Fruit fly (Drosophila melanogaster): ENCODE data around the gene CG12608.

The CG12608 gene

dm6 chrX:15353654-15354053, 9.2 kb upstream of the CG12608 start:
- TF ChIP-seq psq (optimal IDR thresholded peaks at IDR 0.05) (no peak), Myc (optimal IDR thresholded peaks at IDR 0.05) (no peak), ttk (optimal IDR thresholded peaks at IDR 0.05) (no peak), insv (optimal IDR thresholded peaks at IDR 0.05) (no peak), h (optimal IDR thresholded peaks at IDR 0.05) (no peak)

dm6 chrX:15352692-15353091, 8.3 kb upstream of the CG12608 start:
- TF ChIP-seq h (optimal IDR thresholded peaks at IDR 0.05) (no peak), insv (optimal IDR thresholded peaks at IDR 0.05) (no peak), Myc (optimal IDR thresholded peaks at IDR 0.05) (no peak), Sin3A (optimal IDR thresholded peaks at IDR 0.05) (no peak), psq (optimal IDR thresholded peaks at IDR 0.05) (no peak), ttk (optimal IDR thresholded peaks at IDR 0.05) (no peak)

dm6 chrX:15342017-15342416, 2.4 kb downstream of the CG12608 start, which contains the start of gene CG9123:
TSS of gene CG9123 (minus strand) at chrX:15342117.
- TF ChIP-seq Myc (optimal IDR thresholded peaks at IDR 0.05) (no peak), psq (optimal IDR thresholded peaks at IDR 0.05) (no peak), Sin3A (optimal IDR thresholded peaks at IDR 0.05) (no peak), h (optimal IDR thresholded peaks at IDR 0.05) (no peak), ttk (optimal IDR thresholded peaks at IDR 0.05) (no peak), insv (optimal IDR thresholded peaks at IDR 0.05) (no peak)

- no peak for TF ChIP-seq Myc (optimal IDR thresholded peaks at IDR 0.05)
- TF ChIP-seq insv (optimal IDR thresholded peaks at IDR 0.05), result no peak
Observed at dm6 chrX:15335845-15336453, 8.5 kb downstream of the CG12608 start.

- TF ChIP-seq Myc (optimal IDR thresholded peaks at IDR 0.05) (no peak), psq (optimal IDR thresholded peaks at IDR 0.05) (no peak), h (optimal IDR thresholded peaks at IDR 0.05) (no peak)
Observed at dm6 chrX:15334999-15335398, 9.4 kb downstream of the CG12608 start.

dm6 chrX:15333066-15333874, 11.2 kb downstream of the CG12608 start, which contains the start of the genes CG9114 and HDAC6:
TSS of gene CG9114 (minus strand) at chrX:15333154.
TSS of gene HDAC6 (plus strand) at chrX:15333310.
- TF ChIP-seq insv (optimal IDR thresholded peaks at IDR 0.05) (no peak), psq (optimal IDR thresholded peaks at IDR 0.05) (no peak)

dm6 chrX:15328148-15328718, 16.2 kb downstream of the CG12608 start, which contains the start of gene dah:
TSS of gene dah (plus strand) at chrX:15328342.
- TF ChIP-seq h (optimal IDR thresholded peaks at IDR 0.05) (no peak), psq (optimal IDR thresholded peaks at IDR 0.05) (no peak), ttk (optimal IDR thresholded peaks at IDR 0.05) (no peak), Sin3A (optimal IDR thresholded peaks at IDR 0.05) (no peak), insv (optimal IDR thresholded peaks at IDR 0.05) (no peak), Myc (optimal IDR thresholded peaks at IDR 0.05) (no peak)

dm6 chrX:15323302-15323880, 21.0 kb downstream of the CG12608 start:
- TF ChIP-seq h (optimal IDR thresholded peaks at IDR 0.05) (no peak), Myc (optimal IDR thresholded peaks at IDR 0.05) (no peak), Sin3A (optimal IDR thresholded peaks at IDR 0.05) (no peak), insv (optimal IDR thresholded peaks at IDR 0.05) (no peak), ttk (optimal IDR thresholded peaks at IDR 0.05) (no peak), psq (optimal IDR thresholded peaks at IDR 0.05) (no peak)

- TF ChIP-seq ttk (optimal IDR thresholded peaks at IDR 0.05) (no peak), Myc (optimal IDR thresholded peaks at IDR 0.05) (no peak), psq (optimal IDR thresholded peaks at IDR 0.05) (no peak), Sin3A (optimal IDR thresholded peaks at IDR 0.05) (no peak), h (optimal IDR thresholded peaks at IDR 0.05) (no peak), insv (optimal IDR thresholded peaks at IDR 0.05) (no peak)
Observed at dm6 chrX:15320973-15321372, 23.5 kb downstream of the CG12608 start.

dm6 chrX:15320522-15320921, 23.9 kb downstream of the CG12608 start:
- TF ChIP-seq h (optimal IDR thresholded peaks at IDR 0.05) (no peak), psq (optimal IDR thresholded peaks at IDR 0.05) (no peak), Myc (optimal IDR thresholded peaks at IDR 0.05) (no peak), insv (optimal IDR thresholded peaks at IDR 0.05) (no peak), Sin3A (optimal IDR thresholded peaks at IDR 0.05) (no peak), ttk (optimal IDR thresholded peaks at IDR 0.05) (no peak)

dm6 chrX:15319699-15320482, 24.5 kb downstream of the CG12608 start:
- no peak for TF ChIP-seq psq (optimal IDR thresholded peaks at IDR 0.05)
- TF ChIP-seq insv (optimal IDR thresholded peaks at IDR 0.05), result no peak
- no peak for TF ChIP-seq ttk (optimal IDR thresholded peaks at IDR 0.05)
- TF ChIP-seq h (optimal IDR thresholded peaks at IDR 0.05), result no peak
- no peak for TF ChIP-seq Sin3A (optimal IDR thresholded peaks at IDR 0.05)
- TF ChIP-seq Myc (optimal IDR thresholded peaks at IDR 0.05), result no peak

dm6 chrX:15319290-15319689, 25.1 kb downstream of the CG12608 start, which contains the start of gene Top1:
TSS of gene Top1 (plus strand) at chrX:15319479.
- TF ChIP-seq psq (optimal IDR thresholded peaks at IDR 0.05) (no peak), Sin3A (optimal IDR thresholded peaks at IDR 0.05) (no peak)
